Worm (Caenorhabditis elegans): Measurements from ENCODE around the gene F19C7.2.

DNA sequence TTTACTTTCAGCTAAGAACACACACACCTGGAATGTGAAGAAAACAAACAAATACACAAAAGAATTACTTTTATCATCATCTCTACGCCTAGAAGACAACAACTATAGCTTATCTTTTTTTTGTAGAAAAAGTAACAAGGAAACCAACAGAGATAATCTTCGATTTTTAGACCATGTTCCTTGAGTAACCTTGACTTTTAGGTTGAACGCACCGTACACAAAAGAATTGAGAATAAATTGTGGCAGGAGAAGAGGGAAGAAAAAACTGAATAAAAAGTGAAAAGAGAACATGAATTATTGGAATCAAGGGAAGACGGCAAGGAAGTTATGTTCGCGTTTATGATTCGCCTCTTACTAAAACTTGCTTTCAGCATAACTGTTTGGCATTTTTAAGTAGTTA lies 41.2 kb downstream of the F19C7.2 start:
- no peak for TF ChIP-seq dmd-4 (tag; optimal IDR thresholded peaks at IDR 0.05; ENCODE audit: borderline replicate concordance)
- TF ChIP-seq hlh-30 (tag; optimal IDR thresholded peaks at IDR 0.05; ENCODE audit: insufficient read depth) = no peak
- TF ChIP-seq tbx-2 (tag; optimal IDR thresholded peaks at IDR 0.05) = no peak
- no peak for TF ChIP-seq ceh-9 (tag; optimal IDR thresholded peaks at IDR 0.05)
- TF ChIP-seq ref-2 (tag; optimal IDR thresholded peaks at IDR 0.05) = no peak
- TF ChIP-seq unc-42 (tag; optimal IDR thresholded peaks at IDR 0.05) = no peak
- no peak for TF ChIP-seq ama-1 (optimal IDR thresholded peaks at IDR 0.05)
- no peak for TF ChIP-seq pag-3 (tag; optimal IDR thresholded peaks at IDR 0.05; ENCODE audit: borderline replicate concordance)

All from whole organism, late embryonic.